Worm (Caenorhabditis elegans) whole organism, young adult: ENCODE data around the gene C18D11.3.

Source experiments
- B0019.2 ChIP-seq: fragments of 200-800 bp; sonication (Bioruptor generic); conservative IDR thresholded peaks from 2 replicates; pipeline ENCODE4 v1.3.6; 2022; ENCODE audit warnings: missing genetic modification reagents, missing genetic modification characterization, missing compliant biosample characterization
- B0336.3 ChIP-seq: fragments of 200-800 bp; sonication (Bioruptor generic); IDR thresholded peaks from 2 replicates; pipeline ENCODE4 v1.3.6; 2022; ENCODE audit warnings: missing genetic modification characterization, missing compliant biosample characterization
- F10E7.11 ChIP-seq: sonication (generic microtip); optimal IDR thresholded peaks from 2 replicates; lab custom pipeline; 2017; ENCODE audit warnings: mild to moderate bottlenecking, missing genetic modification characterization, moderate library complexity, missing compliant biosample characterization
- F22D6.2 ChIP-seq: sonication (generic microtip); optimal IDR thresholded peaks from 2 replicates; lab custom pipeline; 2016; ENCODE audit warnings: mild to moderate bottlenecking, missing genetic modification characterization, missing compliant biosample characterization
- F52B5.7 ChIP-seq: sonication (generic microtip); optimal IDR thresholded peaks from 2 replicates; lab custom pipeline; 2016; ENCODE audit warnings: mild to moderate bottlenecking, missing genetic modification characterization, missing compliant biosample characterization
- F55B11.4 ChIP-seq: sonication (generic microtip); optimal IDR thresholded peaks from 2 replicates; lab custom pipeline; 2016; ENCODE audit warnings: missing compliant biosample characterization, missing genetic modification characterization, borderline replicate concordance; ENCODE audit not compliant: insufficient read depth
- F57A8.1 ChIP-seq: fragments of 200-800 bp; sonication (Bioruptor generic); optimal IDR thresholded peaks from 2 replicates; lab custom pipeline; 2018; ENCODE audit warnings: mild to moderate bottlenecking, missing genetic modification characterization, moderate library complexity, missing compliant biosample characterization
- K12H6.12 ChIP-seq: fragments of 200-800 bp; sonication (Bioruptor generic); optimal IDR thresholded peaks from 2 replicates; lab custom pipeline; 2018; ENCODE audit warnings: mild to moderate bottlenecking, missing genetic modification characterization, missing compliant biosample characterization
- T26A5.8 ChIP-seq: sonication (generic microtip); optimal IDR thresholded peaks from 2 replicates; lab custom pipeline; 2016; ENCODE audit warnings: missing genetic modification characterization, missing compliant biosample characterization
- Y53F4B.3 ChIP-seq: fragments of 200-800 bp; sonication (Bioruptor generic); IDR thresholded peaks from 2 replicates; pipeline ENCODE4 v1.3.6; 2022; ENCODE audit warnings: missing genetic modification reagents, missing genetic modification characterization, missing compliant biosample characterization
- Y53G8AR.9 ChIP-seq: fragments of 200-800 bp; sonication (Bioruptor generic); conservative IDR thresholded peaks from 2 replicates; pipeline ENCODE4 v1.3.6; 2022; ENCODE audit warnings: missing genetic modification reagents, missing genetic modification characterization, missing compliant biosample characterization
- Y67H2A.10 ChIP-seq: fragments of 200-800 bp; sonication (Bioruptor generic); conservative IDR thresholded peaks from 2 replicates; pipeline ENCODE4 v1.3.6; 2022; ENCODE audit warnings: missing genetic modification reagents, missing genetic modification characterization, missing compliant biosample characterization
- Y95B8A.8 ChIP-seq: fragments of 200-800 bp; sonication (Bioruptor generic); IDR thresholded peaks from 2 replicates; pipeline ENCODE4 v1.3.6; 2022; ENCODE audit warnings: missing genetic modification reagents, missing genetic modification characterization, missing compliant biosample characterization
- ZK185.1 ChIP-seq: sonication (generic microtip); optimal IDR thresholded peaks from 2 replicates; lab custom pipeline; 2016; ENCODE audit warnings: mild to moderate bottlenecking, missing genetic modification characterization, missing compliant biosample characterization; ENCODE audit not compliant: poor library complexity, severe bottlenecking
- aptf-2 ChIP-seq: fragments of 200-800 bp; sonication (Bioruptor generic); conservative IDR thresholded peaks from 2 replicates; pipeline ENCODE4 v1.3.6; 2022; ENCODE audit warnings: missing genetic modification reagents, missing genetic modification characterization, missing compliant biosample characterization
- atf-7 ChIP-seq: sonication (generic microtip); optimal IDR thresholded peaks from 2 replicates; lab custom pipeline; 2017; ENCODE audit warnings: mild to moderate bottlenecking, missing genetic modification characterization, missing compliant biosample characterization
- attf-6 ChIP-seq: fragments of 200-800 bp; sonication (Bioruptor generic); IDR thresholded peaks from 2 replicates; pipeline ENCODE4 v1.3.6; 2022; ENCODE audit warnings: missing genetic modification reagents, missing genetic modification characterization, missing compliant biosample characterization
- cebp-1 ChIP-seq, 2 experiments: fragments of 200-800 bp in 1 of 2; sonication (Bioruptor generic) in 1 of 2; sonication (generic microtip) in 1 of 2; IDR thresholded peaks in 1 of 2; optimal IDR thresholded peaks in 1 of 2; 2 replicates each; pipeline versions ENCODE4 v1.3.6 to Lab custom; 2017 to 2022; ENCODE audit warnings: missing compliant biosample characterization in 2 of 2, missing genetic modification characterization in 2 of 2, mild to moderate bottlenecking in 1 of 2, missing genetic modification reagents in 1 of 2, moderate library complexity in 1 of 2
- ceh-100 ChIP-seq: fragments of 200-800 bp; sonication (Bioruptor generic); IDR thresholded peaks from 2 replicates; pipeline ENCODE4 v1.3.6; 2022; ENCODE audit warnings: missing genetic modification reagents, missing genetic modification characterization, missing compliant biosample characterization
- ceh-27 ChIP-seq: fragments of 200-800 bp; sonication (Bioruptor generic); optimal IDR thresholded peaks from 2 replicates; lab custom pipeline; 2018; ENCODE audit warnings: mild to moderate bottlenecking, missing genetic modification characterization, moderate library complexity, missing compliant biosample characterization
- ceh-79 ChIP-seq: sonication (generic microtip); optimal IDR thresholded peaks from 2 replicates; lab custom pipeline; 2017; ENCODE audit warnings: mild to moderate bottlenecking, missing genetic modification characterization, missing compliant biosample characterization
- chd-7 ChIP-seq: sonication (generic microtip); optimal IDR thresholded peaks from 2 replicates; lab custom pipeline; 2016; ENCODE audit warnings: mild to moderate bottlenecking, missing genetic modification characterization, moderate library complexity, missing compliant biosample characterization
- egl-18 ChIP-seq: fragments of 200-800 bp; sonication (Bioruptor generic); IDR thresholded peaks from 2 replicates; pipeline ENCODE4 v1.3.6; 2022; ENCODE audit warnings: missing genetic modification reagents, missing genetic modification characterization, missing compliant biosample characterization
- egrh-3 ChIP-seq: fragments of 200-800 bp; sonication (Bioruptor generic); IDR thresholded peaks from 2 replicates; pipeline ENCODE4 v1.3.6; 2022; ENCODE audit warnings: missing genetic modification reagents, missing genetic modification characterization, missing compliant biosample characterization
- hlh-12 ChIP-seq: sonication (generic microtip); optimal IDR thresholded peaks from 2 replicates; lab custom pipeline; 2016; ENCODE audit warnings: missing genetic modification characterization, missing compliant biosample characterization
- hmg-20 ChIP-seq: fragments of 200-800 bp; sonication (Bioruptor generic); IDR thresholded peaks from 2 replicates; pipeline ENCODE4 v1.3.6; 2022; ENCODE audit warnings: missing genetic modification reagents, missing genetic modification characterization, missing compliant biosample characterization
- hsf-1 ChIP-seq: fragments of 200-800 bp; sonication (Bioruptor generic); IDR thresholded peaks from 2 replicates; pipeline ENCODE4 v1.3.6; 2022; ENCODE audit warnings: missing genetic modification reagents, missing genetic modification characterization, missing compliant biosample characterization
- lag-1 ChIP-seq: fragments of 200-800 bp; sonication (Bioruptor generic); IDR thresholded peaks from 2 replicates; pipeline ENCODE4 v1.3.6; 2022; ENCODE audit warnings: missing genetic modification reagents, missing genetic modification characterization, missing compliant biosample characterization
- lin-40 ChIP-seq: sonication (generic microtip); optimal IDR thresholded peaks from 2 replicates; lab custom pipeline; 2016; ENCODE audit warnings: missing genetic modification characterization, mild to moderate bottlenecking, missing compliant biosample characterization, missing genotype, missing genetic modification reagents
- lin-54 ChIP-seq: fragments of 200-800 bp; sonication (Bioruptor generic); optimal IDR thresholded peaks from 2 replicates; lab custom pipeline; 2018; ENCODE audit warnings: mild to moderate bottlenecking, missing genetic modification characterization, missing compliant biosample characterization
- lsl-1 ChIP-seq: fragments of 200-800 bp; sonication (Bioruptor generic); optimal IDR thresholded peaks from 2 replicates; lab custom pipeline; 2018; ENCODE audit warnings: mild to moderate bottlenecking, missing genetic modification characterization, moderate library complexity, missing compliant biosample characterization
- lsy-27 ChIP-seq: sonication (generic microtip); optimal IDR thresholded peaks from 2 replicates; lab custom pipeline; 2017; ENCODE audit warnings: missing genetic modification characterization, mild to moderate bottlenecking, missing compliant biosample characterization, antibody characterized with exemption, missing genotype, borderline replicate concordance; ENCODE audit not compliant: insufficient read depth
- madf-6 ChIP-seq: fragments of 200-800 bp; sonication (Bioruptor generic); IDR thresholded peaks from 2 replicates; pipeline ENCODE4 v1.3.6; 2022; ENCODE audit warnings: missing genetic modification reagents, missing genetic modification characterization, missing compliant biosample characterization
- madf-8 ChIP-seq: fragments of 200-800 bp; sonication (Bioruptor generic); conservative IDR thresholded peaks from 2 replicates; pipeline ENCODE4 v1.3.6; 2022; ENCODE audit warnings: missing genetic modification reagents, missing genetic modification characterization, missing compliant biosample characterization
- mes-4 ChIP-seq: sonication (generic microtip); optimal IDR thresholded peaks from 2 replicates; lab custom pipeline; 2016; ENCODE audit warnings: missing genotype, missing genetic modification characterization, missing compliant biosample characterization
- nfya-1 ChIP-seq: sonication (generic microtip); optimal IDR thresholded peaks from 2 replicates; lab custom pipeline; 2017; ENCODE audit warnings: antibody characterized with exemption, missing compliant biosample characterization, missing genetic modification characterization, borderline replicate concordance; ENCODE audit not compliant: insufficient read depth
- nfyb-1 ChIP-seq: fragments of 200-800 bp; sonication (Bioruptor generic); IDR thresholded peaks from 2 replicates; pipeline ENCODE4 v1.3.6; 2022; ENCODE audit warnings: missing genetic modification reagents, missing genetic modification characterization, missing compliant biosample characterization
- nhr-179 ChIP-seq: sonication (generic microtip); optimal IDR thresholded peaks from 2 replicates; lab custom pipeline; 2016; ENCODE audit warnings: mild to moderate bottlenecking, missing genetic modification characterization, missing compliant biosample characterization
- nhr-80 ChIP-seq: sonication (generic microtip); optimal IDR thresholded peaks from 2 replicates; lab custom pipeline; 2016; ENCODE audit warnings: missing genetic modification characterization, missing compliant biosample characterization
- rcor-1 ChIP-seq: fragments of 200-800 bp; sonication (Bioruptor generic); IDR thresholded peaks from 2 replicates; pipeline ENCODE4 v1.3.6; 2022; ENCODE audit warnings: missing genetic modification reagents, missing genetic modification characterization, missing compliant biosample characterization
- rec-8 ChIP-seq, 2 experiments: sonication (generic microtip); optimal IDR thresholded peaks; 2 replicates each; lab custom pipeline; 2016; ENCODE audit warnings: mild to moderate bottlenecking in 2 of 2, missing genetic modification characterization in 2 of 2, missing genetic modification reagents in 2 of 2, missing genotype in 2 of 2, missing biosample characterization in 1 of 2, missing compliant biosample characterization in 1 of 2, moderate library complexity in 1 of 2
- repo-1 ChIP-seq: sonication (generic microtip); optimal IDR thresholded peaks from 2 replicates; lab custom pipeline; 2017; ENCODE audit warnings: mild to moderate bottlenecking, missing genetic modification characterization, missing compliant biosample characterization
- sea-2 ChIP-seq: fragments of 200-800 bp; sonication (Bioruptor generic); IDR thresholded peaks from 2 replicates; pipeline ENCODE4 v1.3.6; 2022; ENCODE audit warnings: missing genetic modification characterization, missing compliant biosample characterization
- sptf-2 ChIP-seq: fragments of 200-800 bp; sonication (Bioruptor generic); optimal IDR thresholded peaks from 2 replicates; lab custom pipeline; 2018; ENCODE audit warnings: mild to moderate bottlenecking, missing genetic modification characterization, missing compliant biosample characterization
- tlf-1 ChIP-seq: fragments of 200-800 bp; sonication (Bioruptor generic); optimal IDR thresholded peaks from 2 replicates; lab custom pipeline; 2018; ENCODE audit warnings: mild to moderate bottlenecking, missing genetic modification characterization, missing compliant biosample characterization
- ztf-18 ChIP-seq: sonication (generic microtip); optimal IDR thresholded peaks from 2 replicates; lab custom pipeline; 2016; ENCODE audit warnings: missing genotype, mild to moderate bottlenecking, missing genetic modification characterization, missing compliant biosample characterization
- ztf-22 ChIP-seq: fragments of 200-800 bp; sonication (Bioruptor generic); optimal IDR thresholded peaks from 2 replicates; lab custom pipeline; 2018; ENCODE audit warnings: mild to moderate bottlenecking, missing genetic modification characterization, moderate library complexity, missing compliant biosample characterization
- ztf-26 ChIP-seq: sonication (generic microtip); optimal IDR thresholded peaks from 2 replicates; lab custom pipeline; 2017; ENCODE audit warnings: missing genetic modification characterization, missing compliant biosample characterization

Gene C18D11.3

DNA sequence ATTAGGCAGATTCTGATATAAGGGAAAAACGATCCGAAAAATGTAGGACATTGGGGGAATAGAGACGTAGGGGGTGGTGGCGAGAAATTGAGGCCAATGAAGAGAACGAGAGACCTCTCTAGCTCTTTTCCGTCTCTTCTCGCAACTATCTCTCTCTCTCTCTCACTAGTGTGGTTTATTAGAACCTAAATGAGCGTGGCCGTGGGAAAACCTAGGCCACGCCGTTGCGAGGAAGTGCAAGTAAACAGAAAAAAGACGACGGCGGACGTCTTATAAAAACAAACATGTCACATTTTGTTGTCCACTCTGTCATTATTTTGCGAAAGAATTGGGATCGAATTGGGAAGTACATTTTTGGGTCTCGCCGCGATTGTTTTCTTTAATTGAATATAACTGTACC is 46.8 kb downstream of the C18D11.3 start (continued):
- TF ChIP-seq T26A5.8 (tag; lab: Kevin White, UChicago) (no peak), cebp-1 (GFP tag; IDR thresholded peaks at IDR 0.05; lab: Robert Waterston, UW) (peak; percentile 53; the same call in 1 of the 2 replicates), cebp-1 (tag; optimal IDR thresholded peaks at IDR 0.05; lab: Kevin White, UChicago) (peak; percentile 78), ceh-27 (GFP tag; lab: Kevin White, UChicago) (peak; percentile 93), F57A8.1 (GFP tag; lab: Kevin White, UChicago) (no peak), F22D6.2 (tag; lab: Kevin White, UChicago) (peak; percentile 4), Y53F4B.3 (GFP tag; lab: Robert Waterston, UW) (no peak), hsf-1 (GFP tag; lab: Robert Waterston, UW) (no peak), mes-4 (tag; lab: Kevin White, UChicago) (no peak), chd-7 (tag; lab: Kevin White, UChicago) (peak; percentile 39), Y53G8AR.9 (0 out of 2 replicates have a peak, but pooled peaks have one; percentile 23), ztf-18 (no peak), sptf-2 (GFP tag; lab: Kevin White, UChicago) (no peak), F55B11.4 (tag; lab: Kevin White, UChicago) (no peak), F10E7.11 (tag; lab: Kevin White, UChicago) (no peak), rcor-1 (GFP tag; lab: Robert Waterston, UW) (no peak), repo-1 (no peak), lag-1 (GFP tag; lab: Robert Waterston, UW) (no peak), sea-2 (no peak), lin-40 (tag; lab: Kevin White, UChicago) (peak; percentile 78), aptf-2 (GFP tag; lab: Robert Waterston, UW) (peak; percentile 51; the same call in 1 of the 2 replicates), attf-6 (GFP tag; lab: Robert Waterston, UW) (no peak), ceh-100 (GFP tag; lab: Robert Waterston, UW) (peak; percentile 62; the same call in 1 of the 2 replicates), ztf-26 (tag; lab: Kevin White, UChicago) (peak; percentile 18), atf-7 (no peak), Y95B8A.8 (GFP tag; lab: Robert Waterston, UW) (no peak), nhr-179 (tag; lab: Kevin White, UChicago) (no peak), B0019.2 (GFP tag; lab: Robert Waterston, UW) (no peak), nfya-1 (no peak), nfyb-1 (GFP tag; lab: Robert Waterston, UW) (peak; percentile 74), egl-18 (GFP tag; lab: Robert Waterston, UW) (no peak), nhr-80 (tag; lab: Kevin White, UChicago) (peak; percentile 88), hlh-12 (tag; lab: Kevin White, UChicago) (no peak), ceh-79 (tag; lab: Kevin White, UChicago) (no peak), hmg-20 (GFP tag; lab: Robert Waterston, UW) (no peak), egrh-3 (GFP tag; lab: Robert Waterston, UW) (no peak), F52B5.7 (tag; lab: Kevin White, UChicago) (no peak), K12H6.12 (tag; lab: Kevin White, UChicago) (peak; percentile 88), ztf-22 (no peak), madf-6 (GFP tag; lab: Robert Waterston, UW) (no peak), rec-8 (tag; optimal IDR thresholded peaks at IDR 0.05; lab: Kevin White, UChicago) (no peak), lin-54 (GFP tag; lab: Kevin White, UChicago) (peak; percentile 1), Y67H2A.10 (peak; percentile 49; the same call in 1 of the 2 replicates), lsl-1 (no peak), ZK185.1 (no peak), lsy-27 (tag; lab: Kevin White, UChicago) (no peak), madf-8 (GFP tag; lab: Robert Waterston, UW) (no peak), B0336.3 (GFP tag; lab: Robert Waterston, UW) (0 out of 2 replicates have a peak, but pooled peaks have one; percentile 16), tlf-1 (GFP tag; lab: Kevin White, UChicago) (no peak)
